Fruit fly (Drosophila melanogaster): ENCODE results near the gene CG31176.

DNA sequence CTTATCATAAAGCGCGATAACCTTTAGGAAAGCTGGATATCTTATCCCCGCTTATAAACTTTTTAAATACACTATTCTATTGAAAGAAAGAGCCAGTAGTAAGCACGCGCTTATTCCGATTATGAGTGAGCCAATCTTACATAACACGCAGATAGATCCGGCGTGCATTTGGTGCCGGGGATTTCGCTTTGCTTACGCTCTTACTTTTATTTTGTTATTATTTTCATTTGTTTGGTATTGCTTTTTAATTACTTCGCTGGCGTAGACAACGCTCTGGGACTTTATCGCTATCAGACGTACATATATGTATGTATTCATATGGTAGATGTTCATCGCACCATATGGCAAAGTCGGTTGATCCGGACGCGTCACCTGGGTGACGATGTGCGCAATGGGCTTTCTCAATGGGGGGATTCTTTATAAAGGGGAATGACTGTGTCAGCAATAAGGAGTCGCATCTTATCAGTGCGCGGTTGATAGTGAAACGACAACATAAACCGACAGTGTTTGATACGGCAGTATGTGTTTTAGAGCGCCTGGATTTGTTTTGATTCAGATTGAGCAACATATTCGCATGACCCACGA is 21.4 kb upstream of the CG31176 start:
- TF ChIP-seq Sin3A (optimal IDR thresholded peaks at IDR 0.05): no peak
- no peak for TF ChIP-seq ttk (optimal IDR thresholded peaks at IDR 0.05)
- TF ChIP-seq h (optimal IDR thresholded peaks at IDR 0.05): no peak
- TF ChIP-seq psq (optimal IDR thresholded peaks at IDR 0.05): no peak

Data from Kc167 (cell line).